Worm (Caenorhabditis elegans): Measurements from ENCODE around the gene srh-187.

Gene srh-187

DNA sequence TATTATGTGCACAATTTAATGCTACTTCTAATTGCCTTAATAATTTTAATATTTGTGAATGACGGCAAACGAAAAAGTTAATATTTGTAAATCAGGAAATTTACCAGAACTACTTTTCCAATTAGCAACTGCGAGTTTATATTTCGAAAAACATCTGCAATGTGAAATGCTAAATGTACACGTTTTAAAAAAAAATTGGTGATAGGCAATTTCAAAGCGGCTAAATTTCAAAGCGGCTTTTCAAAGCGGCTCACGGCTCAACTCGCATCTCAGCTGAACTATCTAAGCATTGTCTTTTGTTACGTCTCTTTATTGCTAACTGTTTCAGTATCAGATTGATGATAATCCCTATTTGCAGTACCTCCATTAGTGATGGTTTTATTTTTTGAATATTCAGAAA, at the start of gene srh-187:
srh-187 (minus strand) TSS at position 101 of the 400 bp plus-strand sequence.
- TF ChIP-seq F13C5.2 (tag; optimal IDR thresholded peaks at IDR 0.05) = no peak
- no peak for TF ChIP-seq hnd-1 (tag; optimal IDR thresholded peaks at IDR 0.05)
- no peak for TF ChIP-seq ceh-13 (GFP tag; optimal IDR thresholded peaks at IDR 0.05)

DNA sequence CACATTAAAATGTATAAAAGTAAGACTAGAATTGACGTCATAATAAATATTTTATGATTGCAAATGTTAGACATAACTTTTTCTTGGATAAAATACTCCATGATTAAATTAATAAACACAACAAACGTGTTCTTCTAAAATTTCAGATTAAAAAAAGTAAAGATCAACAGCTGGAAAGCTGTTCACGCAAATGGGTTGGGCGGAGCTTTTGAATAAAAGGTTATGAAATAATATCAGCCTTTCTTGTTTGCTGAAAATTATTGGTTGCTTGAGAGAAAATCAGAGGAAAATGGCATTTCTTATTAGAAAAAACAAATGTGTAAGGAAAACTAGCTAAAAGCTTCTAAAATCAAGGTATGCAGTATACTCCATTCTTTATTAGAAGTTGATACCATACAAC, 48.0 kb upstream of the srh-187 start, which contains the start of gene C02H6.3:
C02H6.3 (minus strand) TSS at position 101 of the 400 bp plus-strand sequence.
- TF ChIP-seq F13C5.2 (tag; optimal IDR thresholded peaks at IDR 0.05) = no peak
- no peak for TF ChIP-seq flt-1 (GFP tag; IDR thresholded peaks at IDR 0.05)
- TF ChIP-seq tbx-37 (GFP tag; conservative IDR thresholded peaks at IDR 0.05) = no peak
- no peak for TF ChIP-seq hmbx-1 (tag; optimal IDR thresholded peaks at IDR 0.05)
- TF ChIP-seq tra-4 (tag; optimal IDR thresholded peaks at IDR 0.05) = no peak
- no peak for TF ChIP-seq ceh-36 (tag; optimal IDR thresholded peaks at IDR 0.05)
- no peak for TF ChIP-seq hnd-1 (tag; optimal IDR thresholded peaks at IDR 0.05)
- no peak for TF ChIP-seq aly-1 (tag; optimal IDR thresholded peaks at IDR 0.05)
- TF ChIP-seq B0310.2 (tag; optimal IDR thresholded peaks at IDR 0.05) = no peak
- no peak for TF ChIP-seq tbx-11 (GFP tag; IDR thresholded peaks at IDR 0.05)
- no peak for TF ChIP-seq ama-1 (optimal IDR thresholded peaks at IDR 0.05)
- no peak for TF ChIP-seq hmg-4 (GFP tag; optimal IDR thresholded peaks at IDR 0.05)
- no peak for TF ChIP-seq pes-1 (GFP tag; IDR thresholded peaks at IDR 0.05)
- no peak for TF ChIP-seq scrt-1 (GFP tag; IDR thresholded peaks at IDR 0.05)
- TF ChIP-seq sea-1 (GFP tag; conservative IDR thresholded peaks at IDR 0.05) = no peak
- no peak for TF ChIP-seq ets-7 (tag; optimal IDR thresholded peaks at IDR 0.05)
- TF ChIP-seq ceh-13 (GFP tag; optimal IDR thresholded peaks at IDR 0.05) = no peak

DNA sequence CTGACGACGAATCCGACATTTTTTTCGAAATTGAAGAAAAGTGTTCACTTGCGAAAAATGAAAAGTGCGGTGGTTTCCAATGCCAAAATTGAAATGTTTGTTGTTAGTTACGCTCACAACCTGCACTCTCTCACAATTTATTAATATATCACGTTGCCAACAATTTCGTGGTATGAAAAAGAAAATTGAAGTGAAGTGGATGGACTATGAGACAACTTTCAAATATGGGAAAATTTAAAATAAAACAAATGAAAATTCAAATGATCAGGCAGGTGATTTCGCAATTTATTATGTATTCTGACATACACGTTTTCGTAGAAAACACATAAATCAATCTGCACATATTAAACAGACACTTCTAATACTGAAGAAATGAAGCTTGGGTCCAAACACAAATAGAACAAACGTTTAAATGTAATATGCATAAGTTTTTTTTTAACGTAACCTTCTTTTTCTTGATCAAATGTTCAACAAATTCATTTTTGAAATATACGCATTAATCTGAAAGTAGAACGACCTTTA, 46.4 kb upstream of the srh-187 start, which contains the start of gene srp-6:
srp-6 (minus strand) TSS at position 51 of the 522 bp plus-strand sequence.
- no peak for TF ChIP-seq ceh-13 (GFP tag; optimal IDR thresholded peaks at IDR 0.05)
- no peak for TF ChIP-seq F13C5.2 (tag; optimal IDR thresholded peaks at IDR 0.05)
- TF ChIP-seq hmbx-1 (tag; optimal IDR thresholded peaks at IDR 0.05) = no peak
- no peak for TF ChIP-seq hmg-4 (GFP tag; optimal IDR thresholded peaks at IDR 0.05)
- TF ChIP-seq tbx-11 (GFP tag; IDR thresholded peaks at IDR 0.05) = no peak
- no peak for TF ChIP-seq ceh-36 (tag; optimal IDR thresholded peaks at IDR 0.05)
- no peak for TF ChIP-seq pes-1 (GFP tag; IDR thresholded peaks at IDR 0.05)
- no peak for TF ChIP-seq tbx-37 (GFP tag; conservative IDR thresholded peaks at IDR 0.05)
- no peak for TF ChIP-seq hnd-1 (tag; optimal IDR thresholded peaks at IDR 0.05)
- TF ChIP-seq ets-7 (tag; optimal IDR thresholded peaks at IDR 0.05) = no peak
- no peak for TF ChIP-seq ama-1 (optimal IDR thresholded peaks at IDR 0.05)
- TF ChIP-seq flt-1 (GFP tag; IDR thresholded peaks at IDR 0.05) = no peak
- TF ChIP-seq scrt-1 (GFP tag; IDR thresholded peaks at IDR 0.05) = no peak
- no peak for TF ChIP-seq tra-4 (tag; optimal IDR thresholded peaks at IDR 0.05)
- no peak for TF ChIP-seq B0310.2 (tag; optimal IDR thresholded peaks at IDR 0.05)

ce11 chrV:7381008-7381407, 41.3 kb upstream of the srh-187 start, which contains the start of gene C03G6.17:
C03G6.17 (minus strand) TSS chrV:7381108.
- TF ChIP-seq pes-1 (GFP tag; IDR thresholded peaks at IDR 0.05) = no peak
- TF ChIP-seq hnd-1 (tag; optimal IDR thresholded peaks at IDR 0.05) = no peak
- no peak for TF ChIP-seq tbx-37 (GFP tag; conservative IDR thresholded peaks at IDR 0.05)
- no peak for TF ChIP-seq hmg-4 (GFP tag; optimal IDR thresholded peaks at IDR 0.05)
- no peak for TF ChIP-seq tbx-11 (GFP tag; IDR thresholded peaks at IDR 0.05)
- TF ChIP-seq B0310.2 (tag; optimal IDR thresholded peaks at IDR 0.05) = no peak

ce11 chrV:7379384-7379783, 39.7 kb upstream of the srh-187 start, which contains the start of gene srsx-24:
srsx-24 (minus strand) TSS chrV:7379484.
- TF ChIP-seq tra-4 (tag; optimal IDR thresholded peaks at IDR 0.05) (no peak), ceh-13 (GFP tag; optimal IDR thresholded peaks at IDR 0.05) (no peak), hmg-4 (GFP tag; optimal IDR thresholded peaks at IDR 0.05) (no peak), ets-7 (tag; optimal IDR thresholded peaks at IDR 0.05) (no peak), tbx-37 (GFP tag; conservative IDR thresholded peaks at IDR 0.05) (no peak), hmbx-1 (tag; optimal IDR thresholded peaks at IDR 0.05) (no peak), aly-1 (tag; optimal IDR thresholded peaks at IDR 0.05) (no peak), pes-1 (GFP tag; IDR thresholded peaks at IDR 0.05) (no peak), tbx-11 (GFP tag; IDR thresholded peaks at IDR 0.05) (no peak), scrt-1 (GFP tag; IDR thresholded peaks at IDR 0.05) (no peak), ceh-36 (tag; optimal IDR thresholded peaks at IDR 0.05) (no peak), ama-1 (optimal IDR thresholded peaks at IDR 0.05) (no peak)

ce11 chrV:7374090-7374489, 34.4 kb upstream of the srh-187 start, which contains the start of gene srx-56:
srx-56 (plus strand) TSS chrV:7374390.
- TF ChIP-seq B0310.2 (tag; optimal IDR thresholded peaks at IDR 0.05) (no peak), flt-1 (GFP tag; IDR thresholded peaks at IDR 0.05) (no peak), ama-1 (optimal IDR thresholded peaks at IDR 0.05) (no peak), hmg-4 (GFP tag; optimal IDR thresholded peaks at IDR 0.05) (no peak), tra-4 (tag; optimal IDR thresholded peaks at IDR 0.05) (no peak), sea-1 (GFP tag; conservative IDR thresholded peaks at IDR 0.05) (no peak), hnd-1 (tag; optimal IDR thresholded peaks at IDR 0.05) (no peak), ets-7 (tag; optimal IDR thresholded peaks at IDR 0.05) (no peak)

DNA sequence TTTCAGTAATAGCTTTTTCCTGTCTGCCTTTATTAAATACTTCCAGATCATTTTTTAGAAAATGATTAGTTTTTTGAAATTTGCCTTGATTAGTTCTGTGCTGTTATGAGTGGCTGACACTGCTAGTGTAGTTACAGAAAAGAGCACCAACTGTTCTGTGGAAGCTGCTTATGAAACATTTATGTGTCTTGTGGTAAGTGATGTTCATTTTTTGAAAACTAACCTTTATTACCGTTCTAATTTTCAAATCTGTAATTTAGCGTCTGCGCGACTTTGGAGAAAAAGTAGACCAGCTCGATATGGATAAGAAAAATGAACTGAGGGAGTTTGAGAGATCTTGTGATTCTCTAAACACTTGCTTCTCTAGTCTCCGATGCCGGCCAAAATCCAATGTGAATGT, 29.8 kb upstream of the srh-187 start, which contains the start of gene srj-14:
srj-14 (plus strand) TSS at position 131 of the 400 bp plus-strand sequence.
- no peak for TF ChIP-seq tra-4 (tag; optimal IDR thresholded peaks at IDR 0.05)
- TF ChIP-seq scrt-1 (GFP tag; IDR thresholded peaks at IDR 0.05) = no peak
- TF ChIP-seq ama-1 (optimal IDR thresholded peaks at IDR 0.05) = no peak
- TF ChIP-seq ceh-36 (tag; optimal IDR thresholded peaks at IDR 0.05) = no peak
- no peak for TF ChIP-seq hnd-1 (tag; optimal IDR thresholded peaks at IDR 0.05)
- TF ChIP-seq tbx-37 (GFP tag; conservative IDR thresholded peaks at IDR 0.05) = no peak
- no peak for TF ChIP-seq hmg-4 (GFP tag; optimal IDR thresholded peaks at IDR 0.05)
- TF ChIP-seq B0310.2 (tag; optimal IDR thresholded peaks at IDR 0.05) = no peak
- TF ChIP-seq ets-7 (tag; optimal IDR thresholded peaks at IDR 0.05) = no peak
- no peak for TF ChIP-seq flt-1 (GFP tag; IDR thresholded peaks at IDR 0.05)
- TF ChIP-seq tbx-11 (GFP tag; IDR thresholded peaks at IDR 0.05) = no peak
- TF ChIP-seq sea-1 (GFP tag; conservative IDR thresholded peaks at IDR 0.05) = no peak
- no peak for TF ChIP-seq F13C5.2 (tag; optimal IDR thresholded peaks at IDR 0.05)
- TF ChIP-seq pes-1 (GFP tag; IDR thresholded peaks at IDR 0.05) = no peak
- TF ChIP-seq aly-1 (tag; optimal IDR thresholded peaks at IDR 0.05) = no peak
- TF ChIP-seq ceh-13 (GFP tag; optimal IDR thresholded peaks at IDR 0.05) = no peak
- no peak for TF ChIP-seq hmbx-1 (tag; optimal IDR thresholded peaks at IDR 0.05)
